Worm (Caenorhabditis elegans) whole organism, midembryonic: ENCODE results near the gene H12D21.10.

Experiments
- T22C8.4 ChIP-seq: fragments of 200-800 bp; sonication (Bioruptor generic); IDR thresholded peaks from 2 replicates; pipeline ENCODE4 v1.3.6; 2022; ENCODE audit warnings: missing genetic modification characterization, missing compliant biosample characterization
- cog-1 ChIP-seq: sonication (generic microtip); optimal IDR thresholded peaks from 2 replicates; lab custom pipeline; 2016; ENCODE audit warnings: missing genetic modification characterization, missing compliant biosample characterization
- flt-1 ChIP-seq: fragments of 200-800 bp; sonication (Bioruptor generic); IDR thresholded peaks from 2 replicates; pipeline ENCODE4 v1.3.6; 2022; ENCODE audit warnings: missing genetic modification characterization, missing compliant biosample characterization
- klf-2 ChIP-seq: fragments of 200-800 bp; sonication (Bioruptor generic); conservative IDR thresholded peaks from 2 replicates; pipeline ENCODE4 v1.3.6; 2022; ENCODE audit warnings: missing genetic modification reagents, missing genetic modification characterization, missing compliant biosample characterization
- med-1 ChIP-seq: sonication (generic microtip); optimal IDR thresholded peaks from 2 replicates; lab custom pipeline; 2017; ENCODE audit warnings: missing genetic modification characterization, mild to moderate bottlenecking, missing compliant biosample characterization, antibody characterized with exemption, missing genetic modification reagents; ENCODE audit not compliant: insufficient read depth
- ref-1 ChIP-seq: fragments of 200-800 bp; sonication (Bioruptor generic); conservative IDR thresholded peaks from 2 replicates; pipeline ENCODE4 v1.3.6; 2022; ENCODE audit warnings: missing genetic modification reagents, missing genetic modification characterization, missing compliant biosample characterization
- tab-1 ChIP-seq: fragments of 200-800 bp; sonication (Bioruptor generic); IDR thresholded peaks from 2 replicates; pipeline ENCODE4 v1.3.6; 2022; ENCODE audit warnings: missing genetic modification characterization, missing compliant biosample characterization
- ztf-23 ChIP-seq: fragments of 200-800 bp; sonication (Bioruptor generic); IDR thresholded peaks from 2 replicates; pipeline ENCODE4 v1.3.6; 2022; ENCODE audit warnings: missing genetic modification reagents, missing genetic modification characterization, missing compliant biosample characterization
- ztf-29 ChIP-seq: fragments of 200-800 bp; sonication (Bioruptor generic); IDR thresholded peaks from 2 replicates; pipeline ENCODE4 v1.3.6; 2022; ENCODE audit warnings: missing genetic modification reagents, missing genetic modification characterization, missing compliant biosample characterization

Gene H12D21.10

DNA sequence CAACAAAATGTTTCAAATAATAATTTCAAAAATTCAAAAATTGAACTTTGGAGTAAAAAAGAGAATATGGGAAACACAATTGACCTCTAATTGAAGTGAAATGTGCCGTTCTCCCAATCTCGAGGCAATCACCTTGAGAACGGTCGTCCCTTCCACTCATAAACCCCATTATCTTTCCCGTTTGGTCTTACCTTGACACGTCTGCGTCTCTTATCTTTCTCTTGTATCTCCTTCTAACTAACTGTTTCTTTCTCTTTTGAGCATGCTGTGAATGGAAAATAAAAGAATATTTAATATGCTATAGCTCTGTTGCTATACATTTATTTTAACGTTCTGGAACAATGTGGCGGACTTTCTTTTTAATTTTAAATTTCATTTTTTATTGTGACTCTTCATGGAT lies at the start of gene H12D21.10:
TSS of gene H12D21.10 (plus strand) at position 260 of the 400 bp plus-strand sequence.
- TF ChIP-seq ztf-29 (GFP tag; lab: Robert Waterston, UW) (no peak), klf-2 (GFP tag; lab: Robert Waterston, UW) (no peak), med-1 (no peak), T22C8.4 (GFP tag; lab: Robert Waterston, UW) (no peak), cog-1 (tag; lab: Kevin White, UChicago) (no peak), ref-1 (GFP tag; lab: Robert Waterston, UW) (no peak), flt-1 (GFP tag; lab: Robert Waterston, UW) (no peak), ztf-23 (GFP tag; lab: Robert Waterston, UW) (no peak), tab-1 (no peak)

- TF ChIP-seq cog-1 (tag; lab: Kevin White, UChicago): no peak
- no peak for TF ChIP-seq ztf-23 (GFP tag; lab: Robert Waterston, UW)
- TF ChIP-seq ref-1 (GFP tag; lab: Robert Waterston, UW): no peak
- no peak for TF ChIP-seq ztf-29 (GFP tag; lab: Robert Waterston, UW)
- no peak for TF ChIP-seq tab-1
- TF ChIP-seq flt-1 (GFP tag; lab: Robert Waterston, UW): no peak
- no peak for TF ChIP-seq T22C8.4 (GFP tag; lab: Robert Waterston, UW)
- TF ChIP-seq med-1: no peak
- no peak for TF ChIP-seq klf-2 (GFP tag; lab: Robert Waterston, UW)
These were observed 49.1 kb upstream of the H12D21.10 start for ce11 chrV:14850530-14850929.

DNA sequence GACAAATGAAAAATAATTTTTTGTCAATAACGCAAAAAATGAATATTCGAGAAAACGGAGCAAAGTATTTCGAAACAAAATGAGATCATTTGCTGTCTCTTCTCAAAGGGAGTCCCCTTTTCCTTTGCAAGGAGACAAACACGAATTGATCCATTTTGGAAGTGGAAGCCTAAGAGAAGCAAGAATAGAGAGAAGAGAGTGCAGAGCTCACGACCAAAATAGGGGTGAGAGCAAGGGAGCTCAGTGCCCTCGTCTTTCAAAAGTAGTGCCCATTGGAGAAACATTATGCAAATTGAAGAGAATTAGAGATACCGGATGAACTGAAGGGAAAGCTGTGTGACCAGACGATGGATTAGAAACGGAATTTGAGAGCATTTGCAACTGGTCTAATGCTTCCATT lies 48.4 kb upstream of the H12D21.10 start:
- TF ChIP-seq flt-1 (GFP tag; lab: Robert Waterston, UW): no peak
- no peak for TF ChIP-seq tab-1
- no peak for TF ChIP-seq ztf-29 (GFP tag; lab: Robert Waterston, UW)
- no peak for TF ChIP-seq T22C8.4 (GFP tag; lab: Robert Waterston, UW)
- TF ChIP-seq med-1: no peak
- no peak for TF ChIP-seq klf-2 (GFP tag; lab: Robert Waterston, UW)
- no peak for TF ChIP-seq ref-1 (GFP tag; lab: Robert Waterston, UW)
- no peak for TF ChIP-seq ztf-23 (GFP tag; lab: Robert Waterston, UW)
- no peak for TF ChIP-seq cog-1 (tag; lab: Kevin White, UChicago)

DNA sequence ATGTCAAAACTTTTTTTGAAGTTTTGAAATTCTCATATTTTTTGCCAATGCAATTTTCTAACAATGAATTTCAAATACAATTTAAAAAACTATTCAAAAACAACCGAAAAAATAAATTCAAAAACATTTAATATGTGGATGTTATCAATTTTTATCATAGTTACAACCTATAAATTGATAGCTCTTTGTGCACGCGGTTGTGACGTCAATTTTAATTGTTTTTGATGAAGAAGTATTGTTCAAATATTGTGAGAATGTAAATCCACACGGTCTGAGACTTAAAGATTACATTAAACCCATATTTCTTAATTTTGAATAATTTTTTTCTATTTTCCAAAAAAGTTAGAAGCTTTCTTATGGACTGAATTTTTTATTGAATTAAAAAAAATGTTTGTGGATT lies 47.6 kb upstream of the H12D21.10 start:
- TF ChIP-seq ztf-29 (GFP tag; lab: Robert Waterston, UW) (no peak), ref-1 (GFP tag; lab: Robert Waterston, UW) (no peak), klf-2 (GFP tag; lab: Robert Waterston, UW) (no peak), med-1 (no peak)

- TF ChIP-seq T22C8.4 (GFP tag; lab: Robert Waterston, UW): no peak
- TF ChIP-seq flt-1 (GFP tag; lab: Robert Waterston, UW): no peak
- no peak for TF ChIP-seq ztf-23 (GFP tag; lab: Robert Waterston, UW)
- TF ChIP-seq ref-1 (GFP tag; lab: Robert Waterston, UW): no peak
- no peak for TF ChIP-seq med-1
- no peak for TF ChIP-seq klf-2 (GFP tag; lab: Robert Waterston, UW)
- TF ChIP-seq tab-1: no peak
- TF ChIP-seq cog-1 (tag; lab: Kevin White, UChicago): no peak
- no peak for TF ChIP-seq ztf-29 (GFP tag; lab: Robert Waterston, UW)
These were observed 47.0 kb upstream of the H12D21.10 start for ce11 chrV:14852620-14853019.

DNA sequence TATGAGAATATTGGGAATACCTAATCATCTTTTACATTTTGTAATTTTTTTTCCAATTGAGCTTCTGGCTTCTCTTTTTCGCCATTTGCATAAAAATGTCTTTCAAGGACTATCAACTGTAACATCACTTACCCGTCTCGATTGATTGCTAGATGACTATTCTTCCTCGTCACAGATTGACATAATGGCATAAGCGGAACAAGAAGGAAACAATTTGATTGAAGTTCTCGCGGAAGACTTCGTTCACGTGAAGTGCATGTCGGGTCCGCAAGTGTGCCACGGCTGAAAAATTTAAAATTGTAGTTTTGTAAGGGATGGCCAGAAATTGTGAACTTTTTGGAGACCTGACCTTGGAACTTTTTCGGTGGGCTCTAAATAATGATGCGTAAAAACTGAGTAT lies 45.9 kb upstream of the H12D21.10 start:
- TF ChIP-seq tab-1 (no peak), klf-2 (GFP tag; lab: Robert Waterston, UW) (no peak), ztf-23 (GFP tag; lab: Robert Waterston, UW) (no peak), T22C8.4 (GFP tag; lab: Robert Waterston, UW) (no peak), ztf-29 (GFP tag; lab: Robert Waterston, UW) (no peak), ref-1 (GFP tag; lab: Robert Waterston, UW) (no peak), cog-1 (tag; lab: Kevin White, UChicago) (no peak), med-1 (no peak), flt-1 (GFP tag; lab: Robert Waterston, UW) (no peak)

DNA sequence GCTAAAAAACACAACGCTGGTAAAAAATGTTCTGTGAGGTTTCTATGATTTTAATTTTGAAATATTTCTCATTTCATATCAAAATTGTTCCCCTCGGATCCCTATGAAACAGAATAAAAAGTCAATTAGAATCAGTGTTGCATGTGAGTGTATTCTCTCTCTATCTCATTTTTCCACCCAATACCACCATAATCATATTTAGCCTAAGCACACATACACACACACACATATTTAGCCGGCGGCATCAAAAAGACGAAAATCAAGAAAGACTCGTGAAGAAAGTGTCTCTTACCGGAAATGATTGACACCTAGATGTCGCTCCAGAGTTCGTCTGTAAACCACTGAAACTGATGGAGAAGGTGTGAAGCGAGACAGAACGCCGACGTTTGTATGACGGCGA lies 45.3 kb upstream of the H12D21.10 start:
- TF ChIP-seq ztf-23 (GFP tag; lab: Robert Waterston, UW) (no peak), ref-1 (GFP tag; lab: Robert Waterston, UW) (no peak), klf-2 (GFP tag; lab: Robert Waterston, UW) (no peak), cog-1 (tag; lab: Kevin White, UChicago) (no peak), med-1 (no peak), flt-1 (GFP tag; lab: Robert Waterston, UW) (no peak), ztf-29 (GFP tag; lab: Robert Waterston, UW) (no peak), tab-1 (no peak), T22C8.4 (GFP tag; lab: Robert Waterston, UW) (no peak)

ce11 chrV:14855626-14856025 lies 44.0 kb upstream of the H12D21.10 start:
- TF ChIP-seq T22C8.4 (GFP tag; lab: Robert Waterston, UW): peak; percentile 62; the same call in 1 of the 2 replicates
- TF ChIP-seq ztf-23 (GFP tag; lab: Robert Waterston, UW): peak; percentile 78; the same call in 1 of the 2 replicates
- TF ChIP-seq klf-2 (GFP tag; lab: Robert Waterston, UW): peak; percentile 46; the same call in 1 of the 2 replicates
- TF ChIP-seq flt-1 (GFP tag; lab: Robert Waterston, UW): no peak; the same call in none of the 2 replicates
- no peak for TF ChIP-seq cog-1 (tag; lab: Kevin White, UChicago)
- TF ChIP-seq tab-1: peak; percentile 84
- TF ChIP-seq ztf-29 (GFP tag; lab: Robert Waterston, UW): no peak
- peak; percentile 80 for TF ChIP-seq ref-1 (GFP tag; lab: Robert Waterston, UW)
- peak; percentile 44 for TF ChIP-seq med-1

ce11 chrV:14858503-14858902 lies 41.1 kb upstream of the H12D21.10 start, which contains the start of gene npr-13:
npr-13 (minus strand) TSS chrV:14858603.
- TF ChIP-seq ref-1 (GFP tag; lab: Robert Waterston, UW) (no peak), ztf-23 (GFP tag; lab: Robert Waterston, UW) (no peak), flt-1 (GFP tag; lab: Robert Waterston, UW) (no peak), med-1 (no peak), T22C8.4 (GFP tag; lab: Robert Waterston, UW) (no peak), tab-1 (no peak), klf-2 (GFP tag; lab: Robert Waterston, UW) (no peak), ztf-29 (GFP tag; lab: Robert Waterston, UW) (no peak), cog-1 (tag; lab: Kevin White, UChicago) (no peak)
